Fruit fly (Drosophila melanogaster) whole organism, embryonic: Measurements from ENCODE around the gene CG34258.

Source experiments
- Bteb2 ChIP-seq: fragments of 200-800 bp; sonication (Bioruptor generic); optimal IDR thresholded peaks from 2 replicates; lab custom pipeline; 2016; ENCODE audit warnings: missing biosample characterization, missing genetic modification characterization
- CG10267 ChIP-seq: fragments of 200-800 bp; sonication (Bioruptor generic); optimal IDR thresholded peaks from 2 replicates; lab custom pipeline; 2018; ENCODE audit warnings: missing biosample characterization, mild to moderate bottlenecking, missing genetic modification characterization, moderate library complexity
- CG11085 ChIP-seq: fragments of 200-800 bp; sonication (Bioruptor generic); IDR thresholded peaks from 2 replicates; pipeline ENCODE4 v1.3.6; 2022; ENCODE audit warnings: missing biosample characterization, missing genetic modification characterization
- CG11247 ChIP-seq: fragments of 200-800 bp; sonication (Bioruptor generic); IDR thresholded peaks from 2 replicates; pipeline ENCODE4 v1.3.6; 2022; ENCODE audit warnings: missing biosample characterization, missing genetic modification characterization
- CG11696 ChIP-seq: fragments of 200-800 bp; sonication (Bioruptor generic); IDR thresholded peaks from 2 replicates; pipeline ENCODE4 v1.3.6; 2022; ENCODE audit warnings: missing biosample characterization, missing genetic modification characterization
- CG13775 ChIP-seq: fragments of 200-800 bp; sonication (Bioruptor generic); optimal IDR thresholded peaks from 3 replicates; lab custom pipeline; 2017; ENCODE audit warnings: missing biosample characterization, mild to moderate bottlenecking, missing genetic modification characterization
- CG14710 ChIP-seq: fragments of 200-800 bp; sonication (Bioruptor generic); optimal IDR thresholded peaks from 3 replicates; lab custom pipeline; 2019; ENCODE audit warnings: missing biosample characterization, mild to moderate bottlenecking, missing genetic modification characterization, moderate library complexity
- CG15073 ChIP-seq: fragments of 200-800 bp; sonication (Bioruptor generic); optimal IDR thresholded peaks from 2 replicates; lab custom pipeline; 2016; ENCODE audit warnings: missing biosample characterization, missing genetic modification characterization
- CG17802 ChIP-seq: fragments of 200-800 bp; sonication (Bioruptor generic); optimal IDR thresholded peaks from 2 replicates; lab custom pipeline; 2018; ENCODE audit warnings: missing biosample characterization, mild to moderate bottlenecking, missing genetic modification characterization, moderate library complexity
- CG18476 ChIP-seq: fragments of 200-800 bp; sonication (Bioruptor generic); optimal IDR thresholded peaks from 2 replicates; lab custom pipeline; 2016; ENCODE audit warnings: missing biosample characterization, mild to moderate bottlenecking, missing genetic modification characterization
- CG2116 ChIP-seq: fragments of 200-800 bp; sonication (Bioruptor generic); optimal IDR thresholded peaks from 3 replicates; lab custom pipeline; 2018; ENCODE audit warnings: missing biosample characterization, mild to moderate bottlenecking, missing genetic modification characterization
- CG2712 ChIP-seq: fragments of 200-800 bp; optimal IDR thresholded peaks from 3 replicates; lab custom pipeline; 2019; ENCODE audit warnings: missing biosample characterization, mild to moderate bottlenecking, missing genetic modification characterization, moderate library complexity
- CG30403 ChIP-seq: fragments of 200-800 bp; sonication (Bioruptor generic); optimal IDR thresholded peaks from 3 replicates; lab custom pipeline; 2016; ENCODE audit warnings: missing biosample characterization, missing genetic modification characterization
- CG3065 ChIP-seq: fragments of 200-800 bp; sonication (Bioruptor generic); optimal IDR thresholded peaks from 2 replicates; lab custom pipeline; 2016; ENCODE audit warnings: missing biosample characterization, missing genetic modification characterization
- CG31224 ChIP-seq: fragments of 200-800 bp; sonication (Bioruptor generic); IDR thresholded peaks from 2 replicates; pipeline ENCODE4 v1.3.6; 2022; ENCODE audit warnings: missing biosample characterization, missing genetic modification characterization
- CG4282 ChIP-seq: fragments of 200-800 bp; sonication (Bioruptor generic); optimal IDR thresholded peaks from 2 replicates; lab custom pipeline; 2016; ENCODE audit warnings: missing biosample characterization, missing genetic modification characterization
- CG4854 ChIP-seq: fragments of 200-800 bp; sonication (Bioruptor generic); optimal IDR thresholded peaks from 2 replicates; lab custom pipeline; 2016; ENCODE audit warnings: missing biosample characterization, missing genetic modification characterization, inconsistent platforms
- CG6254 ChIP-seq: fragments of 200-800 bp; sonication (Bioruptor generic); optimal IDR thresholded peaks from 3 replicates; lab custom pipeline; 2017; ENCODE audit warnings: mild to moderate bottlenecking, missing biosample characterization, missing genetic modification reagents, missing genetic modification characterization
- CG7987 ChIP-seq: fragments of 200-800 bp; sonication (Bioruptor generic); optimal IDR thresholded peaks from 2 replicates; lab custom pipeline; 2018; ENCODE audit warnings: missing biosample characterization, mild to moderate bottlenecking, missing genetic modification characterization, moderate library complexity
- Chrac-16 ChIP-seq: fragments of 200-800 bp; sonication (Bioruptor generic); optimal IDR thresholded peaks from 3 replicates; lab custom pipeline; 2016; ENCODE audit warnings: missing biosample characterization, missing genetic modification characterization
- Dp ChIP-seq: fragments of 200-800 bp; sonication (Bioruptor generic); optimal IDR thresholded peaks from 2 replicates; lab custom pipeline; 2018; ENCODE audit warnings: missing biosample characterization, mild to moderate bottlenecking, missing genetic modification characterization, moderate library complexity
- Drgx ChIP-seq: fragments of 200-800 bp; sonication (Bioruptor generic); IDR thresholded peaks from 2 replicates; pipeline ENCODE4 v1.3.6; 2022; ENCODE audit warnings: missing biosample characterization, missing genetic modification characterization
- HLH4C ChIP-seq: fragments of 200-800 bp; sonication (Bioruptor generic); IDR thresholded peaks from 3 replicates; pipeline ENCODE4 v1.3.6; 2022; ENCODE audit warnings: missing biosample characterization, missing genetic modification characterization; ENCODE audit not compliant: partially characterized antibody
- Hey ChIP-seq: fragments of 200-800 bp; sonication (Bioruptor generic); optimal IDR thresholded peaks from 3 replicates; lab custom pipeline; 2018; ENCODE audit warnings: missing biosample characterization, mild to moderate bottlenecking, missing genetic modification characterization
- Hr3 ChIP-seq: fragments of 200-800 bp; sonication (Bioruptor generic); optimal IDR thresholded peaks from 3 replicates; lab custom pipeline; 2016; ENCODE audit warnings: missing biosample characterization, missing genetic modification characterization
- Lpt ChIP-seq: fragments of >200 bp; optimal IDR thresholded peaks from 2 replicates; lab custom pipeline; 2018; ENCODE audit warnings: missing biosample characterization, missing genetic modification characterization
- Myb ChIP-seq: fragments of 200-800 bp; sonication (Bioruptor generic); optimal IDR thresholded peaks from 2 replicates; lab custom pipeline; 2016; ENCODE audit warnings: missing biosample characterization, missing genetic modification characterization
- Pdp1 ChIP-seq, 2 experiments: fragments of 200-800 bp; sonication (Bioruptor generic); optimal IDR thresholded peaks; 3 replicates each; lab custom pipeline; 2016; ENCODE audit warnings: missing biosample characterization in 2 of 2, missing genetic modification characterization in 2 of 2, mild to moderate bottlenecking in 1 of 2, moderate library complexity in 1 of 2
- Rx ChIP-seq: fragments of 200-800 bp; sonication (Bioruptor generic); IDR thresholded peaks from 2 replicates; pipeline ENCODE4 v1.3.6; 2022; ENCODE audit warnings: missing biosample characterization, missing genetic modification characterization
- Tbp ChIP-seq: fragments of >200 bp; optimal IDR thresholded peaks from 2 replicates; lab custom pipeline; 2018; ENCODE audit warnings: missing biosample characterization, missing genetic modification characterization
- Vsx1 ChIP-seq: fragments of 200-800 bp; sonication (Bioruptor generic); optimal IDR thresholded peaks from 2 replicates; lab custom pipeline; 2017; ENCODE audit warnings: missing biosample characterization, mild to moderate bottlenecking, missing genetic modification characterization, missing genetic modification reagents
- ac ChIP-seq: fragments of 200-800 bp; sonication (Bioruptor generic); optimal IDR thresholded peaks from 3 replicates; lab custom pipeline; 2017; ENCODE audit warnings: missing biosample characterization, mild to moderate bottlenecking, missing genetic modification characterization
- bigmax ChIP-seq: fragments of 200-800 bp; sonication (Bioruptor generic); optimal IDR thresholded peaks from 2 replicates; lab custom pipeline; 2018; ENCODE audit warnings: missing biosample characterization, mild to moderate bottlenecking, missing genetic modification characterization
- bowl ChIP-seq: fragments of 200-800 bp; sonication (Bioruptor generic); IDR thresholded peaks from 2 replicates; pipeline ENCODE4 v1.3.6; 2022; ENCODE audit warnings: missing biosample characterization, missing genetic modification characterization
- cwo ChIP-seq: fragments of 200-800 bp; sonication (Bioruptor generic); optimal IDR thresholded peaks from 3 replicates; lab custom pipeline; 2017; ENCODE audit warnings: missing biosample characterization, missing genetic modification characterization, mild to moderate bottlenecking, moderate library complexity, missing genetic modification reagents
- emc ChIP-seq: fragments of 200-800 bp; sonication (Bioruptor generic); optimal IDR thresholded peaks from 2 replicates; lab custom pipeline; 2016; ENCODE audit warnings: missing biosample characterization, missing genetic modification characterization
- en ChIP-seq: fragments of 200-800 bp; sonication (Bioruptor generic); optimal IDR thresholded peaks from 2 replicates; lab custom pipeline; 2016; ENCODE audit warnings: missing biosample characterization, missing genetic modification characterization
- gce ChIP-seq: fragments of 200-800 bp; sonication (Bioruptor generic); IDR thresholded peaks from 3 replicates; pipeline ENCODE4 v1.3.6; 2022; ENCODE audit warnings: missing biosample characterization, missing genetic modification characterization
- gcm2 ChIP-seq: fragments of 200-800 bp; sonication (Bioruptor generic); optimal IDR thresholded peaks from 2 replicates; lab custom pipeline; 2016; ENCODE audit warnings: missing biosample characterization, missing genetic modification characterization
- gt ChIP-seq: fragments of 200-800 bp; sonication (Bioruptor generic); IDR thresholded peaks from 2 replicates; pipeline ENCODE4 v1.3.6; 2022; ENCODE audit warnings: missing biosample characterization, missing genetic modification characterization
- knrl ChIP-seq: fragments of 200-800 bp; sonication (Bioruptor generic); IDR thresholded peaks from 3 replicates; pipeline ENCODE4 v1.3.6; 2022; ENCODE audit warnings: missing biosample characterization, missing genetic modification characterization; ENCODE audit not compliant: partially characterized antibody
- lilli ChIP-seq: fragments of 200-800 bp; sonication (Bioruptor generic); optimal IDR thresholded peaks from 3 replicates; lab custom pipeline; 2016; ENCODE audit warnings: missing biosample characterization, missing genetic modification characterization
- mirr ChIP-seq: fragments of 200-800 bp; sonication (Bioruptor generic); optimal IDR thresholded peaks from 3 replicates; lab custom pipeline; 2018; ENCODE audit warnings: missing biosample characterization, mild to moderate bottlenecking, missing genetic modification characterization
- pnt ChIP-seq: fragments of 200-800 bp; sonication (Bioruptor generic); optimal IDR thresholded peaks from 3 replicates; lab custom pipeline; 2016; ENCODE audit warnings: missing biosample characterization, missing genetic modification characterization
- repo ChIP-seq: fragments of 200-800 bp; sonication (Bioruptor generic); optimal IDR thresholded peaks from 2 replicates; lab custom pipeline; 2016; ENCODE audit warnings: missing biosample characterization, missing genetic modification characterization
- rib ChIP-seq: fragments of 200-800 bp; sonication (Bioruptor generic); IDR thresholded peaks from 2 replicates; pipeline ENCODE4 v1.3.6; 2022; ENCODE audit warnings: missing biosample characterization, missing genetic modification characterization
- sc ChIP-seq, 3 experiments: fragments of >200 bp in 2 of 3; fragments of 200-800 bp in 1 of 3; sonication (Bioruptor generic) in 1 of 3; optimal IDR thresholded peaks; 2 replicates in 2 of 3; 3 replicates in 1 of 3; lab custom pipeline; 2017; ENCODE audit warnings: mild to moderate bottlenecking in 1 of 3, missing biosample characterization in 1 of 3, missing genetic modification characterization in 1 of 3, missing genetic modification reagents in 1 of 3
- sd ChIP-seq: fragments of 200-800 bp; sonication (Bioruptor generic); optimal IDR thresholded peaks from 3 replicates; lab custom pipeline; 2018; ENCODE audit warnings: missing biosample characterization, mild to moderate bottlenecking, missing genetic modification characterization, moderate library complexity
- sob ChIP-seq: fragments of 200-800 bp; sonication (Bioruptor generic); IDR thresholded peaks from 2 replicates; pipeline ENCODE4 v1.3.6; 2022; ENCODE audit warnings: missing biosample characterization, missing genetic modification characterization
- stc ChIP-seq: fragments of 200-800 bp; sonication (Bioruptor generic); IDR thresholded peaks from 2 replicates; pipeline ENCODE4 v1.3.6; 2022; ENCODE audit warnings: missing biosample characterization, missing genetic modification characterization
- tio ChIP-seq: fragments of 200-800 bp; sonication (Bioruptor generic); optimal IDR thresholded peaks from 2 replicates; lab custom pipeline; 2017; ENCODE audit warnings: missing biosample characterization, missing genetic modification characterization, inconsistent platforms

Gene CG34258

dm6 chr3L:19951035-19951434 lies 733 bp downstream of the CG34258 start, which contains the start of gene CG32219:
Gene CG32219 (minus strand): TSS chr3L:19951135.
- TF ChIP-seq CG31224 (GFP tag; lab: Robert Waterston, UW) (no peak), Hey (no peak), mirr (no peak), CG11247 (GFP tag; lab: Robert Waterston, UW) (no peak), CG15073 (GFP tag; lab: Kevin White, UChicago) (no peak), ac (GFP tag; lab: Kevin White, UChicago) (no peak), CG2712 (tag; lab: Kevin White, UChicago) (no peak), gt (GFP tag; lab: Robert Waterston, UW) (no peak), Myb (no peak), Dp (GFP tag; lab: Kevin White, UChicago) (no peak), CG11696 (GFP tag; lab: Robert Waterston, UW) (no peak), CG3065 (GFP tag; lab: Kevin White, UChicago) (no peak), Rx (GFP tag; lab: Robert Waterston, UW) (no peak), CG13775 (GFP tag; lab: Kevin White, UChicago) (no peak), CG4854 (no peak), bowl (no peak), CG17802 (tag; lab: Kevin White, UChicago) (no peak), CG6254 (GFP tag; lab: Kevin White, UChicago) (no peak), gce (no peak), sob (GFP tag; lab: Robert Waterston, UW) (no peak)

- TF ChIP-seq Myb: no peak
- no peak; the same call in 1 of the 2 replicates for TF ChIP-seq stc
- TF ChIP-seq HLH4C (GFP tag; lab: Robert Waterston, UW): no peak
- TF ChIP-seq CG2712 (tag; lab: Kevin White, UChicago): no peak
- no peak for TF ChIP-seq CG14710
- no peak for TF ChIP-seq repo (GFP tag; lab: Kevin White, UChicago)
- no peak for TF ChIP-seq CG10267 (tag; lab: Kevin White, UChicago)
- no peak for TF ChIP-seq CG2116
- TF ChIP-seq tio: no peak
- no peak for TF ChIP-seq CG7987
- TF ChIP-seq CG11085 (GFP tag; lab: Robert Waterston, UW): no peak
- TF ChIP-seq en (GFP tag; lab: Kevin White, UChicago): no peak
- no peak for TF ChIP-seq rib (GFP tag; lab: Robert Waterston, UW)
- peak in 1 of 2 experiments; percentile 80 for TF ChIP-seq Pdp1 (GFP tag; optimal IDR thresholded peaks at IDR 0.05; lab: Kevin White, UChicago)
- TF ChIP-seq bigmax (GFP tag; lab: Kevin White, UChicago): no peak
- TF ChIP-seq Vsx1 (GFP tag; lab: Kevin White, UChicago): peak; percentile 29
- peak; percentile 33 for TF ChIP-seq CG30403 (GFP tag; lab: Kevin White, UChicago)
- no peak for TF ChIP-seq pnt (GFP tag; lab: Kevin White, UChicago)
- no peak for TF ChIP-seq sd (tag; lab: Kevin White, UChicago)
- TF ChIP-seq knrl: no peak
- peak; percentile 7 for TF ChIP-seq Hr3 (GFP tag; lab: Kevin White, UChicago)
- TF ChIP-seq sc (optimal IDR thresholded peaks at IDR 0.05; lab: Kevin White, UChicago): no peak
- TF ChIP-seq sc (GFP tag; optimal IDR thresholded peaks at IDR 0.05; lab: Kevin White, UChicago): no peak
- no peak for TF ChIP-seq CG13775 (GFP tag; lab: Kevin White, UChicago)
- no peak for TF ChIP-seq Chrac-16 (GFP tag; lab: Kevin White, UChicago)
- no peak for TF ChIP-seq gcm2 (GFP tag; lab: Kevin White, UChicago)
- peak; percentile 8 for TF ChIP-seq cwo (GFP tag; lab: Kevin White, UChicago)
- peak; percentile 1 for TF ChIP-seq CG18476 (GFP tag; lab: Kevin White, UChicago)
- TF ChIP-seq Bteb2 (GFP tag; lab: Kevin White, UChicago): no peak
- no peak for TF ChIP-seq Lpt
- TF ChIP-seq CG4282 (GFP tag; lab: Kevin White, UChicago): no peak
- TF ChIP-seq emc (GFP tag; lab: Kevin White, UChicago): no peak
- TF ChIP-seq Drgx: no peak
- no peak for TF ChIP-seq Tbp (GFP tag; lab: Kevin White, UChicago)
- TF ChIP-seq lilli (GFP tag; lab: Kevin White, UChicago): no peak
Measured at dm6 chr3L:19945469-19945868, 6.3 kb downstream of the CG34258 start.
